Fruit fly (Drosophila melanogaster): Measurements from ENCODE around the gene CG15210.

CG15210 gene

dm6 chrX:10882786-10883185, 43.8 kb downstream of the CG15210 start (continued):
- no peak for TF ChIP-seq CG42726 (GFP tag; IDR thresholded peaks at IDR 0.05; ENCODE audit: partially characterized antibody)
- no peak for TF ChIP-seq Gug (GFP tag; IDR thresholded peaks at IDR 0.05)
- peak; percentile 7 for TF ChIP-seq grau (tag; optimal IDR thresholded peaks at IDR 0.05)
- TF ChIP-seq ac (GFP tag; optimal IDR thresholded peaks at IDR 0.05): no peak
- no peak for TF ChIP-seq pita (GFP tag; optimal IDR thresholded peaks at IDR 0.05)
- no peak for TF ChIP-seq Dref (GFP tag; IDR thresholded peaks at IDR 0.05)
- no peak for TF ChIP-seq CG16863 (GFP tag; optimal IDR thresholded peaks at IDR 0.05)
- no peak for TF ChIP-seq cato (GFP tag; optimal IDR thresholded peaks at IDR 0.05; ENCODE audit: borderline replicate concordance)
- TF ChIP-seq dm (GFP tag; optimal IDR thresholded peaks at IDR 0.05): no peak
- TF ChIP-seq CG7556 (GFP tag; optimal IDR thresholded peaks at IDR 0.05): no peak
- no peak for TF ChIP-seq Hand (GFP tag; optimal IDR thresholded peaks at IDR 0.05)
- peak; percentile 5 for TF ChIP-seq ind (GFP tag; optimal IDR thresholded peaks at IDR 0.05)
- TF ChIP-seq slp2 (GFP tag; optimal IDR thresholded peaks at IDR 0.05): no peak
- peak; percentile 6 for TF ChIP-seq dmrt99B (tag; optimal IDR thresholded peaks at IDR 0.05)
- TF ChIP-seq Hsf (GFP tag; optimal IDR thresholded peaks at IDR 0.05): no peak
- TF ChIP-seq unpg (GFP tag; optimal IDR thresholded peaks at IDR 0.05): peak; percentile 29
- TF ChIP-seq rib (GFP tag; IDR thresholded peaks at IDR 0.05): no peak
- no peak for TF ChIP-seq CG13424 (tag; optimal IDR thresholded peaks at IDR 0.05)
- TF ChIP-seq CG1529 (GFP tag; optimal IDR thresholded peaks at IDR 0.05): no peak
- TF ChIP-seq hb (GFP tag; IDR thresholded peaks at IDR 0.05; ENCODE audit: partially characterized antibody): no peak
- no peak for TF ChIP-seq CG14050 (GFP tag; IDR thresholded peaks at IDR 0.05)
- TF ChIP-seq Ets97D (GFP tag; optimal IDR thresholded peaks at IDR 0.05): no peak
- no peak for TF ChIP-seq sna (GFP tag; IDR thresholded peaks at IDR 0.05; ENCODE audit: partially characterized antibody)
- no peak for TF ChIP-seq odd (GFP tag; optimal IDR thresholded peaks at IDR 0.05)
- TF ChIP-seq CG2202 (tag; optimal IDR thresholded peaks at IDR 0.05): no peak
- TF ChIP-seq CG14710 (tag; optimal IDR thresholded peaks at IDR 0.05): no peak
- peak in 1 of 2 experiments; percentile 5 for TF ChIP-seq dpn (GFP tag; optimal IDR thresholded peaks at IDR 0.05)
- peak in 1 of 2 experiments; percentile 2 for TF ChIP-seq bsh (GFP tag; optimal IDR thresholded peaks at IDR 0.05)
- no peak for TF ChIP-seq CG8388 (GFP tag; optimal IDR thresholded peaks at IDR 0.05)
- no peak for TF ChIP-seq CG30020 (tag; optimal IDR thresholded peaks at IDR 0.05)
- TF ChIP-seq CG2875 (GFP tag; optimal IDR thresholded peaks at IDR 0.05): no peak
- no peak for TF ChIP-seq zfh2 (GFP tag; optimal IDR thresholded peaks at IDR 0.05)
- TF ChIP-seq Pdp1 (GFP tag; optimal IDR thresholded peaks at IDR 0.05): peak in 1 of 2 experiments; percentile 41
- TF ChIP-seq Ets65A (GFP tag): peak; percentile 61
- no peak for TF ChIP-seq gsb (GFP tag; IDR thresholded peaks at IDR 0.05)
- no peak for TF ChIP-seq CG9727 (GFP tag; optimal IDR thresholded peaks at IDR 0.05)
- TF ChIP-seq CG11504 (tag; optimal IDR thresholded peaks at IDR 0.05): peak; percentile 31
- TF ChIP-seq Dip3 (GFP tag; optimal IDR thresholded peaks at IDR 0.05): no peak
- no peak for TF ChIP-seq fd102C (GFP tag; optimal IDR thresholded peaks at IDR 0.05)
- TF ChIP-seq CG10209 (GFP tag; optimal IDR thresholded peaks at IDR 0.05): peak; percentile 2
- peak; percentile 16 for TF ChIP-seq CG10979 (tag; optimal IDR thresholded peaks at IDR 0.05)
- no peak for TF ChIP-seq CG11560 (tag; IDR thresholded peaks at IDR 0.05)
- peak; percentile 4 for TF ChIP-seq CG9609 (GFP tag; optimal IDR thresholded peaks at IDR 0.05)
- TF ChIP-seq salm (tag; optimal IDR thresholded peaks at IDR 0.05): no peak
- TF ChIP-seq HLH4C (GFP tag; IDR thresholded peaks at IDR 0.05; ENCODE audit: partially characterized antibody): no peak
- TF ChIP-seq Hr39 (optimal IDR thresholded peaks at IDR 0.05): no peak
- TF ChIP-seq pnt (GFP tag; optimal IDR thresholded peaks at IDR 0.05): no peak
- TF ChIP-seq dysf (GFP tag; IDR thresholded peaks at IDR 0.05): no peak
- TF ChIP-seq Elba2 (GFP tag; optimal IDR thresholded peaks at IDR 0.05): no peak
- TF ChIP-seq ATbp (GFP tag; optimal IDR thresholded peaks at IDR 0.05): no peak
- no peak for TF ChIP-seq Aef1 (GFP tag; IDR thresholded peaks at IDR 0.05)

All from whole organism, embryonic.